Fruit fly (Drosophila melanogaster): Measurements from ENCODE around the gene CG1275.

- TF ChIP-seq CG12768 (GFP tag; optimal IDR thresholded peaks at IDR 0.05) (peak; percentile 25), CG11617 (GFP tag; optimal IDR thresholded peaks at IDR 0.05) (no peak), cnc (optimal IDR thresholded peaks at IDR 0.05) (no peak), bab1 (GFP tag; optimal IDR thresholded peaks at IDR 0.05) (peak; percentile 15), Clk (GFP tag; optimal IDR thresholded peaks at IDR 0.05) (no peak), cic (GFP tag; optimal IDR thresholded peaks at IDR 0.05) (peak; percentile 12), CG1620 (GFP tag; optimal IDR thresholded peaks at IDR 0.05) (no peak), ovo (GFP tag; optimal IDR thresholded peaks at IDR 0.05) (no peak), CG7101 (tag; optimal IDR thresholded peaks at IDR 0.05) (no peak), tj (GFP tag; optimal IDR thresholded peaks at IDR 0.05) (no peak), kay (GFP tag; ENCODE audit: borderline replicate concordance) (no peak)
Measured at dm6 chr3L:2255775-2256174, 1.4 kb downstream of the CG1275 start.

Measured in whole organism, adult.